Fruit fly (Drosophila melanogaster) whole organism, larva: ENCODE data around the gene CG5342.

ENCODE experiments used
- noc ChIP-seq: fragments of 200-800 bp; sonication (Bioruptor generic); optimal IDR thresholded peaks from 3 replicates; lab custom pipeline; 2019; ENCODE audit warnings: missing biosample characterization, mild to moderate bottlenecking, missing genetic modification characterization, moderate library complexity

The CG5342 gene

dm6 chr3R:11578645-11579044 lies at the start of gene CG5342, which contains the start of gene CG6790:
CG5342 (plus strand) TSS chr3R:11578826.
CG6790 (minus strand) TSS chr3R:11578745.
- no peak for TF ChIP-seq noc

DNA sequence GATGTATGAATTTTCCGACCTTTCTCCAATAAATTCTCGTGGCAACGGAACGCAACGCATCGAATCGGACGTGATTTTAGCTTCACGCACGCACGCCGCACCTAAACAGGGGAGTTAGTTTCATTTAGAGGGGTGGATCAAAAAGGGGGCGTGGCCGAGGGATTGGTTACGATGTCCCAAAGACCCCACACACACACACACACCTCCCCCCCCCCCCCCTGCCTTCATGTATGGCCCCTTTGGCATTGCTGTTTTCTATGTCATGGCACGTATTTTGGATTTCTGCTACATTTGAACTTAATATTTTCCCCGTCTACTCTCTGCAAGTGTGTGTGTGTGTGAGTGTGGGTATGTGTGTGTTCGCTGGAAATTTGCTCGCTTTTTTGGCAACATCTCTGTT lies 46.7 kb upstream of the CG5342 start:
- no peak for TF ChIP-seq noc

- TF ChIP-seq noc, result no peak
These were observed 35.6 kb upstream of the CG5342 start, which contains the start of gene dpr4 for dm6 chr3R:11542899-11543619. dpr4 (minus strand) TSS chr3R:11542949.

DNA sequence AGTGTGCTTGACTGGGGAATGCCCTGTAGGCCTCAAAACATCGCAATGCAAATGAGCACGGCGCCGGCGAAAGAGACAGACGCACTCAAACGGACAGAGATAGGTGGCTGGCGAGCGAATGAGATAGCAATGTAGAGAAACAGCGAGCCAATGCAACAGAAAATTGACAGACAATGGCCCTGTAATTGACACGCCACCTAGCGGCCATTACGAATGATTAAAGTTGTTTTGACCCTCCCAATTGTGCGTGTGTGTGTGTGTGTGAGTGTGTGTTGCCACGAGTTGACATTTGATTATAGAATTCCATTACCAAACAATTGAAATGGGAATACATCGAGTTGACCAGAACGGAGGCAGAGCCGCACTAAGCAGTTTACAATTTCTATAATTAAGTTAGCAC lies 34.5 kb upstream of the CG5342 start:
- TF ChIP-seq noc, result no peak

DNA sequence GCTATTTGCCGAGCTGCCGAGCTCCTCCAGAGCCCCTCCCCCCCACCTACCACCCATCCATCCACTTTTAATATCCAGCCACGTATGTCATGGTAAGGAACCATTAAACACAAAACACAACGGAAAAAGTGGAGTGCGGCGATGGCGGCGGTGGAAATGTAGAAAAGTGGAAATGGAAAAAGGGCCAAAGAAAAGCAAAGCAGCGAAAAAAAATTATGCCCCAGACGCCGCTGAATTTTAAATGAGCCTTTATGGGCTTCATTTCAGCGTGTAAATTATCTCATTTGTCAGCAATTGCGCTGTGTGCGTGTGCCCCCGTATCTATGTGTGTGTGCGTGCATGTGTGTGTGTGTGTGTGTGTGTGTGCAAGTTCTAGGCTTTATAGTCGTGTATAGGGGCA lies 27.6 kb upstream of the CG5342 start:
- TF ChIP-seq noc, result no peak

dm6 chr3R:11553845-11554244 lies 24.8 kb upstream of the CG5342 start, which contains the start of gene CG14708:
CG14708 (plus strand) TSS chr3R:11554145.
- no peak for TF ChIP-seq noc

DNA sequence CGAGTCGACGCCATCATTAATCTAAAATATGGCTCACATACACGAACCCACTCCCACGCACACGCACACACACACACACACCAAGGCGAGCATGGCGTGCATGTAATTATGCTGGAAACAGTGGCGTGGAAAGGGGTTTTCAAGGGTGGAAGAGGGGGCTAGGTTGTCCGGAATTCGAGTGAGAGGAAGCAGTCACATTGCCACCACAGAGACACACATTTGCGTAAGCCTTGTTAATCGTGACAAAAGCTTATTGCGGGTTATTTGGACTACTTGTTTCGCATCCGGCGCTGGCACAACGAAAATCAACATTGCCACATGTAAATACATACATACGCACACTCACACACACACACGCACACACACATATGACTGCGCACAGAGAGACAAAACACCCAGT lies 23.6 kb upstream of the CG5342 start:
- no peak for TF ChIP-seq noc

dm6 chr3R:11557492-11557965 lies 21.1 kb upstream of the CG5342 start, which contains the start of gene CG10898:
CG10898 (plus strand) TSS chr3R:11557776.
- TF ChIP-seq noc, result peak; percentile 57

dm6 chr3R:11561648-11562047 lies 17.0 kb upstream of the CG5342 start:
- TF ChIP-seq noc, result no peak

DNA sequence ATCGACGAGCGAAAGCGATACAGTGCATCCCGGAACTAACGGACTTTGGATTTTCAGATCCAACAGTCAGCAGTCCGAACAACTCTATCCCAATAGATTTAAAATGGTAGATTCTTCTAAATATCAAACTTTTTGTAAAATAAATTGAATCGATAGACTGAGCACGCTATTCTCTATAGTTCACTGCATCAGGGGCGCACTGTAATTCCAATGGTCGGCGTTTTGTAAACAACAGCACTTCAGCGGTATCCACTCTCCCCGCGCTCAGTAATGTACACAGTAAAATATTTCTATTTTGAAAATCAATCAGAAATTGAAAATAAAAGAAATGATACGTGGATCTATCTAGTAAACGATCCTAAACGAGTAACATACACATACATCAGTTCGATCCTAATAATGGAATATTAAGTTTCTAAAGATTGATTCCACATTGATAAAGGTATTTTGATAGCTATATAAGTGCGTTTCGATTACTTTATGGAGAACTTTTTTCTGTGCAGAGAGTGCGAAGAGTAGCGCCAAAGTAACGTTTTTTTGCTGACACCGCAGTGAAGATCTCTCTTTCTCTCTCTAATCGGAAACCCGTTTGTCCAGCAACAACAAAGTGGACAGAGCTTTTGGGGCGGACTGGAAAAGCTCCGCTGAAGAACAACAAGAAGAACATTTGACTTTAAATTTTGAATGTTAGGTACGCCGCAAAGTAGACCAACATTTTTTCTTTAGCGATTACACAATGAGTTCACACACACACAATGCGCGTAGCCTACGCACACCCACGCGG lies 16.1 kb upstream of the CG5342 start:
- peak; percentile 96 for TF ChIP-seq noc

- TF ChIP-seq noc, result no peak
These were observed 15.5 kb upstream of the CG5342 start for dm6 chr3R:11563147-11563546.

dm6 chr3R:11564792-11565402 lies 13.7 kb upstream of the CG5342 start:
- TF ChIP-seq noc, result peak; percentile 20

- peak; percentile 77 for TF ChIP-seq noc
These were observed 11.7 kb upstream of the CG5342 start, which contains the start of the genes fabp and sea for dm6 chr3R:11566769-11567570. fabp (minus strand) TSS chr3R:11567054. sea (minus strand) TSS chr3R:11567054.

DNA sequence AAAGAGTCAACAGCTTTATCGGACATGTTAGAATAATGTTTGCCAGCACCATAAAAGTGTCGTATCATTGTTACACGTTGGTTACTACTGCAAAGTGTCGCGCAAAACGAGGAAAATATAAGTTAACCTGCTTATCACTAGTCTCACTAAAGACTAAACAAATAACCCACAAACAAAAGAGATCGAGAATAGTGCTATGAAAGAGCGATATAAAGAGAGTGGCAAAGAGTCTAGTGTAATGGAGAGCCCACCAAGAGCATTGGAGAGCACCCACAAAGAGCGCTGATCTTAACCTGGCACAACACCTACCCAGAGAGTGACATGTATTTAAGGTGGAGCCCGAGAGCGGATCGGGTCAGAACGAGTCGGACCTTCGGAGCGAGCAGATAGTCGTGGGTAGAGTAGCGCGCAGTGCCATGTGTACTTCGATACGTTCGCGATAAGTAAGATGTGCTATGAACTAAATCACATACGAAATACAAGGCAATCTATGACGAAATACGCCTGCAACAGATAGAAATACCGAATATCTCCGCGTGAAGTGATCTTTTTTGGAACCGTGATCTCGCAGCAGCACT lies 9.7 kb upstream of the CG5342 start, which contains the start of gene Mrp4:
Gene Mrp4 (plus strand): TSS at position 378 of the 578 bp plus-strand sequence.
- peak; percentile 31 for TF ChIP-seq noc

DNA sequence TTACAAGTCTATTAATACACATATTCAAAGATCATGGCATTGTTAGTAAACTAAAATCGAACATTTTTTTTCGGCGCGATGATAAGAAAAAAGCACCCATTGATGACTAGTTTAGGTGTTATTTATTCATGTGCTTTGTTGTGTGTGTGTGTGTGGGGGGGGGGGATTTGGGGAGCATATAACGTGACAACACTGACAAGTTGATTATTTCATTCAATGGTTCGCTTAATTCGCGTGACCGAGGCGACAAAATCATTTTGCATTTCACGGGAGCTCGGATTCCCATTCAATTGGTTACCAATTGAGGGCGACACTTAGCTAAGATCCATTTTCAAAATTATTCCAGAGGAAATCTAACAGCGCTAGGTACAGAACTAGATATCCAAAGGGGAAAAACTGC lies 8.6 kb upstream of the CG5342 start:
- no peak for TF ChIP-seq noc

DNA sequence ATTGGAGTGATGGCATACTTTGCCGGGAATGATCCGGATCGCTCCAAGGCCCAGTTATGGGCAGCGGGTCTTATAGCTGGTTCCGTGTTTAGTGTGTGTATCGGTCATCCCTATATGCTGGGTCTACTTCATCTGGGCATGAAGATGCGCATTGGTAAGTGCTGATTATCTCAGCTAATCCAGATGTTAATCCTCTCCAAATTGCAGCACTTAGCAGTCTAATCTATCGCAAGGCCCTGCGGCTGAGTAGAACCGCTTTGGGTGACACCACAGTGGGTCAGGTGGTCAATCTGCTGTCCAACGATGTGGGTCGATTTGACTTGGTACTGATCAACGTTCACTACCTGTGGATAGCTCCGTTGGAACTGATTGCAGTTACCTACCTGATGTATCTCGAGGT lies 7.2 kb upstream of the CG5342 start:
- no peak for TF ChIP-seq noc
